Fruit fly (Drosophila melanogaster): Measurements from ENCODE around the gene Sas-4.
A peak's percentile ranks its signal among the peaks of the same experiment; 100 is the strongest.

Sas-4 gene

DNA sequence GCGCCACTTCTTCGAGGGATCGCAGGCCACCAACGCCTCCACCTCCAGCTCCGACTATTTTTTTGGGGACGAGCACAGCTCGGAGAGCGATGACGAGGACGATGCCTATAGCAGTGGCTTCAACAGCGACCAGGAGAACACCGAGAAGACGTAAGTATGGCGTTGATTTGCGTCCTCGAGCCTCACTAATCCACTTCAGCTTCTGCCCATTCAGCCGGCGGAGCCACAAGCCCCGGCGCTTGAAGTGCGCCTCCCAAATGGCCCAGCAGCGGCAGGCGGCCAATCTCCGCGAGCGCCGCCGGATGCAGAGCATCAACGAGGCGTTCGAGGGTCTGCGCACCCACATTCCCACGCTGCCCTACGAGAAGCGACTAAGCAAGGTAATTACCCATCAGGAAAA is 14.0 kb upstream of the Sas-4 start:
- TF ChIP-seq usp (GFP tag; optimal IDR thresholded peaks at IDR 0.05) (no peak), pan (optimal IDR thresholded peaks at IDR 0.05) (no peak), CG8478 (optimal IDR thresholded peaks at IDR 0.05) (no peak), Dll (optimal IDR thresholded peaks at IDR 0.05) (no peak), psq (optimal IDR thresholded peaks at IDR 0.05) (no peak), EcR (GFP tag; optimal IDR thresholded peaks at IDR 0.05) (no peak)

- TF ChIP-seq psq (optimal IDR thresholded peaks at IDR 0.05) (no peak), pan (optimal IDR thresholded peaks at IDR 0.05) (no peak), usp (GFP tag; optimal IDR thresholded peaks at IDR 0.05) (no peak), Dll (optimal IDR thresholded peaks at IDR 0.05) (no peak), EcR (GFP tag; optimal IDR thresholded peaks at IDR 0.05) (no peak), CG8478 (optimal IDR thresholded peaks at IDR 0.05) (no peak)
Observed at dm6 chr3R:7138058-7138457, 13.1 kb upstream of the Sas-4 start.

dm6 chr3R:7139188-7140038 is 11.8 kb upstream of the Sas-4 start:
- no peak for TF ChIP-seq EcR (GFP tag; optimal IDR thresholded peaks at IDR 0.05)
- TF ChIP-seq pan (optimal IDR thresholded peaks at IDR 0.05), result no peak
- TF ChIP-seq CG8478 (optimal IDR thresholded peaks at IDR 0.05), result no peak
- TF ChIP-seq usp (GFP tag; optimal IDR thresholded peaks at IDR 0.05), result no peak
- no peak for TF ChIP-seq psq (optimal IDR thresholded peaks at IDR 0.05)
- TF ChIP-seq Dll (optimal IDR thresholded peaks at IDR 0.05), result no peak

DNA sequence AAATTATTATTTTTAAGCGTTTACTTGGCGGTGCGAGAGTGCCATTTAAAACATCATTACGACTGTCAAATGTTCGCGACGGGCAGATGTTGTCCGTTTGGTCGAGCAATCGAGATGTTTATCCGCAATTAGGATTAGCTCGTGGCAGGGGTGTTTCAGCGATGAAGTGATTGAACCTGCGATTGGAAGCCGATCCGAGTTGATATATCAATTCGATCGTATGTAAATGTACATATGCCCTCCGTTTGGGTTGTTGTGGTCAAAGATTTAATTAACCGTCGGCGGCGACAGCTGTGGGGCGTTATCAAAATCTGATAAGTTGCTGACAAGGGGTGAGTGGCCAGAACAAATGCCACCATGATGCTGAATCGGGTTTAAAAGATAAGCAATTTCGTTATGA is 8.6 kb upstream of the Sas-4 start:
- no peak for TF ChIP-seq usp (GFP tag; optimal IDR thresholded peaks at IDR 0.05)
- TF ChIP-seq pan (optimal IDR thresholded peaks at IDR 0.05), result no peak
- no peak for TF ChIP-seq CG8478 (optimal IDR thresholded peaks at IDR 0.05)
- TF ChIP-seq psq (optimal IDR thresholded peaks at IDR 0.05), result no peak
- TF ChIP-seq EcR (GFP tag; optimal IDR thresholded peaks at IDR 0.05), result no peak
- TF ChIP-seq Dll (optimal IDR thresholded peaks at IDR 0.05), result no peak

- no peak for TF ChIP-seq CG8478 (optimal IDR thresholded peaks at IDR 0.05)
- TF ChIP-seq psq (optimal IDR thresholded peaks at IDR 0.05), result no peak
- TF ChIP-seq pan (optimal IDR thresholded peaks at IDR 0.05), result no peak
- TF ChIP-seq Dll (optimal IDR thresholded peaks at IDR 0.05), result no peak
- no peak for TF ChIP-seq usp (GFP tag; optimal IDR thresholded peaks at IDR 0.05)
- no peak for TF ChIP-seq EcR (GFP tag; optimal IDR thresholded peaks at IDR 0.05)
Observed at dm6 chr3R:7144245-7144904, 6.8 kb upstream of the Sas-4 start, which contains the start of the genes CG14610 and CG2656. Gene CG14610 (minus strand): TSS chr3R:7144295. Gene CG2656 (plus strand): TSS chr3R:7144724.

DNA sequence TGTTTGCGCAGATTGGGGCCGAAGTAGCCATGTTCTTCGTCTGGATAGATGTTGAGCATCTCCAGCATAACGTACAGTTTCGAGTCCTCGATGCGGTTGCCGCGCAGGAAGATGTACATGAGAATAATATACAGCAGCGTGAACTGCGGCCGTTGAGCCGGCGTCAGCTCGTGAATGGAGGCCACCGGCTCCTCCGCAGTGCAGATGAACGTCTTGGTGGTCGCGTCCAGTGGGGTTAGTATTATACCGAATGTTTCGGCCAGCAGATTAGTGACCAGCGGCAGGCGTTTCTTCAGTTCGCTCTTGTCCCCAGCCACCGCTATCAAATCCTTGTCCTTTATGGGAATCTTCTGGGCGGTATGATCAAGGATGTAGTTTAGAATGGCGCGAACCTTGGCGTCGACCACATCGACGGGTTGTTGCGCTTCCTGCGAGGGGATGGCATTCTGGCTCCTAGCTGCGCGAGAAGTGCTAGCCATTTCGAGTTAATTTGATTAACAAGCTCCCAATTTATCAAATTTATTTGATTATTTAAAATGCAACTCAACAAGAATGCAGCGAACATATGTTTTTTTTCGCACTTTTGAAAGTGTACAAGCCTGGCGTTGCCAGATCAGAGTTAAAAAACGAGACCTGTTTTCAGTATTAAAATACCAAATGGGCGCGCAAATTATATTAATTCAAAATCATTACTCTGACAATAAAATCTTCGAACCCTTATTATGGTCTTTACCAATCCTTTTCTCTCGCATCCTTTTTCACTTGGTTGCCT is 3.6 kb downstream of the Sas-4 start, which contains the start of gene MAGE:
TSS of gene MAGE (minus strand) at position 595 of the 772 bp plus-strand sequence.
- no peak for TF ChIP-seq EcR (GFP tag; optimal IDR thresholded peaks at IDR 0.05)
- TF ChIP-seq usp (GFP tag; optimal IDR thresholded peaks at IDR 0.05), result no peak
- TF ChIP-seq CG8478 (optimal IDR thresholded peaks at IDR 0.05), result no peak
- no peak for TF ChIP-seq Dll (optimal IDR thresholded peaks at IDR 0.05)

dm6 chr3R:7157102-7157501 is 5.9 kb downstream of the Sas-4 start:
- no peak for TF ChIP-seq usp (GFP tag; optimal IDR thresholded peaks at IDR 0.05)
- no peak for TF ChIP-seq Dll (optimal IDR thresholded peaks at IDR 0.05)
- TF ChIP-seq EcR (GFP tag; optimal IDR thresholded peaks at IDR 0.05), result no peak
- TF ChIP-seq CG8478 (optimal IDR thresholded peaks at IDR 0.05), result no peak
- TF ChIP-seq pan (optimal IDR thresholded peaks at IDR 0.05), result no peak

DNA sequence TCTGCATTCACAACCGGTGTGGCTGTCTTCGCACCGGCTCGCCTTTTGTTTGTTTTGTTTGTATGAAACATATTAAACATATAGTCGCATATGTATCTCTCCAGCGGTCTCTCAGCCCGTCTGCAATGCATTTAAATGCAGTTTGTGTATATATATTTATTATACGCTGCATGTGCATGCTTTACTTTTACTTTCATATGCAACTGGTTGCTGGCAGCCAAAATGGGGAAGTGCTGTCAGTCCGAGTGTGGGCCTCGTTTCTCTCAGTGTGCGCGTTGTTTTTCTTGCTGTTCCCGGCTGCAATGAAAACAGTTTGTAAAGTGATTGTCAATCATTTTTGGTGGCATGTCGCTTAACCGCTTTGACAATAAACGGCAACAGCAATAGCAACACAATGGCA is 8.4 kb downstream of the Sas-4 start:
- TF ChIP-seq CG8478 (optimal IDR thresholded peaks at IDR 0.05) (no peak), pan (optimal IDR thresholded peaks at IDR 0.05) (no peak), usp (GFP tag; optimal IDR thresholded peaks at IDR 0.05) (no peak), psq (optimal IDR thresholded peaks at IDR 0.05) (no peak), Dll (optimal IDR thresholded peaks at IDR 0.05) (no peak), EcR (GFP tag; optimal IDR thresholded peaks at IDR 0.05) (no peak)

DNA sequence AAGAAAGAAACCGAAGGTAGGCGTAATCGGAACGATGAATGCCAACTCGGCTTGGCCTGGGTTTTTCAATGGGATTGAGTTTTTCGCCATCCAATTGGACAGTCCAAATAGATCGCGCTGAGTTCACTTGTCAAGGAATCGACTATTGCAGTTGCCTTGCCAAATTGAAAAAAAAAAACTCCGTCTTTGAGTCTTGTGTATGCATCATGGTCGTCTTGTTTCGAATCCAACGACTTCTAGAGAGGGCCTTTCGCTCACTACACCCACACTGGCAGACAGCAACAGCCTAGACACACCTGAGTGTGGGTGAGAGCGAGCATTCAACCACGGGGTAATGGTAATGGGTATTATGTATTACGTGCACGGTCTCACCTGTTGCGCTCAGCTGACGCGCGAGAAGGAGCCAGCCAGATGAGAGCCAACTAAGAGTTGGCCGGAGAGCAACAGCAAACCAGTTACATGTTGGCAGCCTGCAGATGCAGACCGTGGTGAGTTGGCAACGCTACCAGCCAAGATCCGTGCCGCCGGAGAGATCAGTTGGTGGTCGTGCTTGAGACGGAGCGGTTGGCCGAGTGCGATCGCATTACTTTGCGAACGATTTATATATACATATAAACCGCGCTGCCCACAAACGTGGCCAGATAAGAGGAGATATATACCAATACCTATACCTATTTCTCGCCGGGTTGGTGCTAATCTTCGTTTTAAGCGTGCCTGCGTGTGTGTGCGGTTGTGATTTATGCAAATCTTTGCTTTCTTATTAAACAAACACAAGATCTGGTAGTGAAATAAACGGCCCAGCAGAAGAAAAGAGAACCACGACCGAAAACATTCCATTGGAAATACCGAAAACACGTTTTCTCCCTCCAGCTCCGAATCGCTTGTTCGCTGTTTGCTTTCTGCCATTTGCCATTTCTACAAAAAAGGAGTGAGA is 11.5 kb downstream of the Sas-4 start, which contains the start of gene sas:
TSS of gene sas (plus strand) at position 453 of the 934 bp plus-strand sequence.
- TF ChIP-seq psq (optimal IDR thresholded peaks at IDR 0.05) (no peak), EcR (GFP tag; optimal IDR thresholded peaks at IDR 0.05) (peak in 1 of 2 experiments; percentile 64), Dll (optimal IDR thresholded peaks at IDR 0.05) (peak; percentile 69), usp (GFP tag; optimal IDR thresholded peaks at IDR 0.05) (no peak), CG8478 (optimal IDR thresholded peaks at IDR 0.05) (no peak), pan (optimal IDR thresholded peaks at IDR 0.05) (no peak)

DNA sequence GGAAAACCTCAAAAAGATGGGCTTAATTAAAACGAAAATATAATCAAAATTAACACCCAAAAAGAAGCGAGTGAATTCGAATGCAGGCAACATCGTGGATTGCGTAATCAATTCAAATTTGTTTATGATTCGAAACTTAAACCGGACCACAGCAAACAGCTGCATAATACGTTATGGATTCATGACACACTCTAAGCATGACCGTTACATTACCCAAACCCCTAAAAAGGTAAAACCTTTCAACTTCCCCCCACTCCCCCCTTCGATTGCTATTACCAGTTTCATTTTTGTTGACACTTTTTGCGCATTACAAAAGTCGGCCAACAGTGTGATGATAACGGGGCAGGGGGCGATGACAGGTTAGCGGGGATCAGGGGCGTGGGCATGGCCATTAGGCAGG is 18.8 kb downstream of the Sas-4 start:
- TF ChIP-seq usp (GFP tag; optimal IDR thresholded peaks at IDR 0.05) (no peak), psq (optimal IDR thresholded peaks at IDR 0.05) (no peak), EcR (GFP tag; optimal IDR thresholded peaks at IDR 0.05) (no peak), Dll (optimal IDR thresholded peaks at IDR 0.05) (no peak), CG8478 (optimal IDR thresholded peaks at IDR 0.05) (no peak), pan (optimal IDR thresholded peaks at IDR 0.05) (no peak)

Measured in whole organism.